Worm (Caenorhabditis elegans) whole organism, young adult: ENCODE results near the gene Y48E1B.8.

ENCODE experiments used
- B0035.1 ChIP-seq: sonication (generic microtip); optimal IDR thresholded peaks from 2 replicates; lab custom pipeline; 2016; ENCODE audit warnings: missing genetic modification characterization, mild to moderate bottlenecking, missing compliant biosample characterization, missing genotype, missing genetic modification reagents
- D2030.7 ChIP-seq: fragments of 200-800 bp; sonication (Bioruptor generic); IDR thresholded peaks from 2 replicates; pipeline ENCODE4 v1.3.6; 2022; ENCODE audit warnings: missing genetic modification reagents, missing genetic modification characterization, missing compliant biosample characterization
- F10E7.11 ChIP-seq: sonication (generic microtip); optimal IDR thresholded peaks from 2 replicates; lab custom pipeline; 2017; ENCODE audit warnings: mild to moderate bottlenecking, missing genetic modification characterization, moderate library complexity, missing compliant biosample characterization
- F33H1.4 ChIP-seq: fragments of 200-800 bp; sonication (Bioruptor generic); IDR thresholded peaks from 2 replicates; pipeline ENCODE4 v1.3.6; 2022; ENCODE audit warnings: missing genetic modification reagents, missing genetic modification characterization, missing compliant biosample characterization
- F37B4.10 ChIP-seq: fragments of 200-800 bp; sonication (Bioruptor generic); IDR thresholded peaks from 2 replicates; pipeline ENCODE4 v1.3.6; 2022; ENCODE audit warnings: missing genetic modification characterization, missing compliant biosample characterization
- F49E8.2 ChIP-seq: sonication (generic microtip); optimal IDR thresholded peaks from 3 replicates; lab custom pipeline; 2017; ENCODE audit warnings: missing genetic modification characterization, mild to moderate bottlenecking, missing compliant biosample characterization, antibody characterized with exemption, moderate library complexity; ENCODE audit not compliant: insufficient read depth
- F52B5.7 ChIP-seq: sonication (generic microtip); optimal IDR thresholded peaks from 2 replicates; lab custom pipeline; 2016; ENCODE audit warnings: mild to moderate bottlenecking, missing genetic modification characterization, missing compliant biosample characterization
- Y53G8AR.9 ChIP-seq: fragments of 200-800 bp; sonication (Bioruptor generic); conservative IDR thresholded peaks from 2 replicates; pipeline ENCODE4 v1.3.6; 2022; ENCODE audit warnings: missing genetic modification reagents, missing genetic modification characterization, missing compliant biosample characterization
- Y67H2A.10 ChIP-seq: fragments of 200-800 bp; sonication (Bioruptor generic); conservative IDR thresholded peaks from 2 replicates; pipeline ENCODE4 v1.3.6; 2022; ENCODE audit warnings: missing genetic modification reagents, missing genetic modification characterization, missing compliant biosample characterization
- Y95B8A.8 ChIP-seq: fragments of 200-800 bp; sonication (Bioruptor generic); IDR thresholded peaks from 2 replicates; pipeline ENCODE4 v1.3.6; 2022; ENCODE audit warnings: missing genetic modification reagents, missing genetic modification characterization, missing compliant biosample characterization
- ZK185.1 ChIP-seq: sonication (generic microtip); optimal IDR thresholded peaks from 2 replicates; lab custom pipeline; 2016; ENCODE audit warnings: mild to moderate bottlenecking, missing genetic modification characterization, missing compliant biosample characterization; ENCODE audit not compliant: poor library complexity, severe bottlenecking
- ama-1 ChIP-seq, 3 experiments: fragments of 150-350 bp in 1 of 3; sonication (generic microtip) in 2 of 3; optimal IDR thresholded peaks; 2 replicates each; lab custom pipeline; 2014 to 2018; ENCODE audit warnings: missing biosample characterization in 2 of 3, missing genetic modification characterization in 2 of 3, missing genetic modification reagents in 2 of 3
- atf-7 ChIP-seq: sonication (generic microtip); optimal IDR thresholded peaks from 2 replicates; lab custom pipeline; 2017; ENCODE audit warnings: mild to moderate bottlenecking, missing genetic modification characterization, missing compliant biosample characterization
- attf-3 ChIP-seq: fragments of 200-800 bp; sonication (Bioruptor generic); conservative IDR thresholded peaks from 2 replicates; pipeline ENCODE4 v1.3.6; 2022; ENCODE audit warnings: missing genetic modification reagents, missing genetic modification characterization, missing compliant biosample characterization
- attf-5 ChIP-seq: fragments of 200-800 bp; sonication (Bioruptor generic); optimal IDR thresholded peaks from 2 replicates; lab custom pipeline; 2018; ENCODE audit warnings: mild to moderate bottlenecking, missing genetic modification characterization, missing compliant biosample characterization
- attf-6 ChIP-seq: fragments of 200-800 bp; sonication (Bioruptor generic); IDR thresholded peaks from 2 replicates; pipeline ENCODE4 v1.3.6; 2022; ENCODE audit warnings: missing genetic modification reagents, missing genetic modification characterization, missing compliant biosample characterization
- ccch-3 ChIP-seq: fragments of 200-800 bp; sonication (Bioruptor generic); optimal IDR thresholded peaks from 2 replicates; lab custom pipeline; 2018; ENCODE audit warnings: mild to moderate bottlenecking, missing genetic modification characterization, missing compliant biosample characterization
- ceh-58 ChIP-seq: fragments of 200-800 bp; sonication (Bioruptor generic); IDR thresholded peaks from 2 replicates; pipeline ENCODE4 v1.3.6; 2022; ENCODE audit warnings: missing genetic modification characterization, missing compliant biosample characterization
- ceh-79 ChIP-seq: sonication (generic microtip); optimal IDR thresholded peaks from 2 replicates; lab custom pipeline; 2017; ENCODE audit warnings: mild to moderate bottlenecking, missing genetic modification characterization, missing compliant biosample characterization
- ceh-91 ChIP-seq: fragments of 200-800 bp; sonication (Bioruptor generic); IDR thresholded peaks from 2 replicates; pipeline ENCODE4 v1.3.6; 2022; ENCODE audit warnings: missing genetic modification reagents, missing genetic modification characterization, missing compliant biosample characterization
- dpff-1 ChIP-seq: sonication (generic microtip); optimal IDR thresholded peaks from 2 replicates; lab custom pipeline; 2017; ENCODE audit warnings: mild to moderate bottlenecking, missing genetic modification characterization, missing compliant biosample characterization
- efl-1 ChIP-seq: fragments of 150-350 bp; optimal IDR thresholded peaks from 2 replicates; lab custom pipeline; 2014; ENCODE audit warnings: missing biosample characterization, missing genetic modification reagents, missing genetic modification characterization
- egl-18 ChIP-seq: fragments of 200-800 bp; sonication (Bioruptor generic); IDR thresholded peaks from 2 replicates; pipeline ENCODE4 v1.3.6; 2022; ENCODE audit warnings: missing genetic modification reagents, missing genetic modification characterization, missing compliant biosample characterization
- egl-44 ChIP-seq: fragments of 200-800 bp; sonication (Bioruptor generic); IDR thresholded peaks from 2 replicates; pipeline ENCODE4 v1.3.6; 2022; ENCODE audit warnings: missing genetic modification reagents, missing genetic modification characterization, missing compliant biosample characterization
- egrh-3 ChIP-seq: fragments of 200-800 bp; sonication (Bioruptor generic); IDR thresholded peaks from 2 replicates; pipeline ENCODE4 v1.3.6; 2022; ENCODE audit warnings: missing genetic modification reagents, missing genetic modification characterization, missing compliant biosample characterization
- ekl-4 ChIP-seq: fragments of 200-800 bp; sonication (Bioruptor generic); IDR thresholded peaks from 2 replicates; pipeline ENCODE4 v1.3.6; 2022; ENCODE audit warnings: missing genetic modification reagents, missing genetic modification characterization, missing compliant biosample characterization
- him-1 ChIP-seq: sonication (generic microtip); optimal IDR thresholded peaks from 2 replicates; lab custom pipeline; 2016; ENCODE audit warnings: missing genotype, missing genetic modification reagents, missing genetic modification characterization, missing compliant biosample characterization
- hlh-12 ChIP-seq: sonication (generic microtip); optimal IDR thresholded peaks from 2 replicates; lab custom pipeline; 2016; ENCODE audit warnings: missing genetic modification characterization, missing compliant biosample characterization
- hmg-1.2 ChIP-seq: fragments of 200-800 bp; sonication (Bioruptor generic); IDR thresholded peaks from 2 replicates; pipeline ENCODE4 v1.3.6; 2022; ENCODE audit warnings: missing genetic modification reagents, missing genetic modification characterization, missing compliant biosample characterization
- let-526 ChIP-seq: fragments of 200-800 bp; sonication (Bioruptor generic); IDR thresholded peaks from 2 replicates; pipeline ENCODE4 v1.3.6; 2022; ENCODE audit warnings: missing genetic modification reagents, missing genetic modification characterization, missing compliant biosample characterization
- lin-35 ChIP-seq, 3 experiments: fragments of 150-350 bp in 2 of 3; sonication (generic microtip) in 1 of 3; optimal IDR thresholded peaks; 2 replicates each; lab custom pipeline; 2014 to 2018; ENCODE audit warnings: missing biosample characterization in 3 of 3, missing genetic modification characterization in 3 of 3, missing genetic modification reagents in 3 of 3
- madf-10 ChIP-seq: sonication (generic microtip); optimal IDR thresholded peaks from 2 replicates; lab custom pipeline; 2016; ENCODE audit warnings: mild to moderate bottlenecking, missing genetic modification characterization, missing compliant biosample characterization
- mel-28 ChIP-seq: sonication (generic microtip); optimal IDR thresholded peaks from 2 replicates; lab custom pipeline; 2016; ENCODE audit warnings: borderline replicate concordance, mild to moderate bottlenecking, missing genetic modification characterization, missing compliant biosample characterization
- mxl-1 ChIP-seq: sonication (generic microtip); optimal IDR thresholded peaks from 2 replicates; lab custom pipeline; 2016; ENCODE audit warnings: missing genetic modification characterization, missing compliant biosample characterization
- nfya-2 ChIP-seq: fragments of 200-800 bp; sonication (Bioruptor generic); IDR thresholded peaks from 2 replicates; pipeline ENCODE4 v1.3.6; 2022; ENCODE audit warnings: missing genetic modification reagents, missing genetic modification characterization, missing compliant biosample characterization
- nhr-80 ChIP-seq: sonication (generic microtip); optimal IDR thresholded peaks from 2 replicates; lab custom pipeline; 2016; ENCODE audit warnings: missing genetic modification characterization, missing compliant biosample characterization
- rcor-1 ChIP-seq: fragments of 200-800 bp; sonication (Bioruptor generic); IDR thresholded peaks from 2 replicates; pipeline ENCODE4 v1.3.6; 2022; ENCODE audit warnings: missing genetic modification reagents, missing genetic modification characterization, missing compliant biosample characterization
- repo-1 ChIP-seq: sonication (generic microtip); optimal IDR thresholded peaks from 2 replicates; lab custom pipeline; 2017; ENCODE audit warnings: mild to moderate bottlenecking, missing genetic modification characterization, missing compliant biosample characterization
- sea-2 ChIP-seq: fragments of 200-800 bp; sonication (Bioruptor generic); IDR thresholded peaks from 2 replicates; pipeline ENCODE4 v1.3.6; 2022; ENCODE audit warnings: missing genetic modification characterization, missing compliant biosample characterization
- snpc-1.1 ChIP-seq: sonication (generic microtip); optimal IDR thresholded peaks from 2 replicates; lab custom pipeline; 2017; ENCODE audit warnings: missing genetic modification characterization, mild to moderate bottlenecking, missing compliant biosample characterization, antibody characterized with exemption, moderate library complexity, missing genotype, missing genetic modification reagents; ENCODE audit not compliant: insufficient read depth
- snpc-1.3 ChIP-seq: sonication (generic microtip); optimal IDR thresholded peaks from 2 replicates; lab custom pipeline; 2017; ENCODE audit warnings: missing genetic modification characterization, mild to moderate bottlenecking, missing compliant biosample characterization, antibody characterized with exemption, moderate library complexity, missing genotype, missing genetic modification reagents; ENCODE audit not compliant: insufficient read depth
- snpc-3.4 ChIP-seq: sonication (generic microtip); optimal IDR thresholded peaks from 2 replicates; lab custom pipeline; 2017; ENCODE audit warnings: missing genetic modification characterization, mild to moderate bottlenecking, missing compliant biosample characterization, antibody characterized with exemption, moderate library complexity, missing genotype, missing genetic modification reagents
- snpc-4 ChIP-seq, 5 experiments: fragments of 150-350 bp in 1 of 5; sonication (generic microtip) in 4 of 5; optimal IDR thresholded peaks; 2 replicates each; lab custom pipeline; 2014 to 2018; ENCODE audit warnings: missing genetic modification characterization in 5 of 5, missing biosample characterization in 3 of 5, antibody characterized with exemption in 2 of 5, mild to moderate bottlenecking in 2 of 5, missing compliant biosample characterization in 2 of 5, missing genotype in 2 of 5, moderate library complexity in 2 of 5, missing genetic modification reagents in 1 of 5
- somi-1 ChIP-seq: fragments of 200-800 bp; sonication (Bioruptor generic); optimal IDR thresholded peaks from 2 replicates; lab custom pipeline; 2018; ENCODE audit warnings: mild to moderate bottlenecking, missing genetic modification characterization, missing compliant biosample characterization
- sptf-2 ChIP-seq: fragments of 200-800 bp; sonication (Bioruptor generic); optimal IDR thresholded peaks from 2 replicates; lab custom pipeline; 2018; ENCODE audit warnings: mild to moderate bottlenecking, missing genetic modification characterization, missing compliant biosample characterization
- ztf-18 ChIP-seq: sonication (generic microtip); optimal IDR thresholded peaks from 2 replicates; lab custom pipeline; 2016; ENCODE audit warnings: missing genotype, mild to moderate bottlenecking, missing genetic modification characterization, missing compliant biosample characterization
- ztf-28 ChIP-seq: fragments of 200-800 bp; sonication (Bioruptor generic); IDR thresholded peaks from 2 replicates; pipeline ENCODE4 v1.3.6; 2022; ENCODE audit warnings: missing genetic modification reagents, missing genetic modification characterization, missing compliant biosample characterization

Y48E1B.8 gene

ce11 chrII:13596505-13596977, 11.0 kb downstream of the Y48E1B.8 start, which contains the start of the genes fbxc-23 and csc-1 (continued):
- TF ChIP-seq F37B4.10 (GFP tag; lab: Robert Waterston, UW) (no peak), hmg-1.2 (peak; percentile 49; the same call in 1 of the 2 replicates), attf-5 (GFP tag; lab: Kevin White, UChicago) (no peak), sptf-2 (GFP tag; lab: Kevin White, UChicago) (no peak), ccch-3 (GFP tag; lab: Kevin White, UChicago) (no peak), sea-2 (GFP tag; lab: Robert Waterston, UW) (no peak), nfya-2 (GFP tag; lab: Robert Waterston, UW) (no peak), atf-7 (tag; lab: Kevin White, UChicago) (no peak), ztf-18 (tag; lab: Kevin White, UChicago) (no peak), attf-3 (no peak), F49E8.2 (tag; lab: Kevin White, UChicago) (peak; percentile 62), F52B5.7 (tag; lab: Kevin White, UChicago) (no peak), let-526 (GFP tag; lab: Robert Waterston, UW) (no peak), lin-35 (GFP tag; optimal IDR thresholded peaks at IDR 0.05; lab: Kevin White, UChicago) (peak in 2 of 3 experiments; percentile 77 to 78), ceh-91 (GFP tag; lab: Robert Waterston, UW) (peak; percentile 91), snpc-1.3 (tag; lab: Kevin White, UChicago) (peak; percentile 47), madf-10 (tag; lab: Kevin White, UChicago) (no peak), snpc-1.1 (tag; lab: Kevin White, UChicago) (peak; percentile 65), Y67H2A.10 (no peak), ZK185.1 (tag; lab: Kevin White, UChicago) (no peak), F10E7.11 (tag; lab: Kevin White, UChicago) (no peak), ceh-58 (GFP tag; lab: Robert Waterston, UW) (no peak), ztf-28 (GFP tag; lab: Robert Waterston, UW) (no peak), F33H1.4 (peak; percentile 74), ekl-4 (GFP tag; lab: Robert Waterston, UW) (no peak), ceh-79 (no peak), repo-1 (tag; lab: Kevin White, UChicago) (no peak), dpff-1 (tag; lab: Kevin White, UChicago) (no peak), D2030.7 (GFP tag; lab: Robert Waterston, UW) (peak; percentile 82), ama-1 (optimal IDR thresholded peaks at IDR 0.05; lab: Kevin White, UChicago) (no peak), ama-1 (GFP tag; optimal IDR thresholded peaks at IDR 0.05; lab: Kevin White, UChicago) (no peak), B0035.1 (tag; lab: Kevin White, UChicago) (no peak), snpc-4 (GFP tag; optimal IDR thresholded peaks at IDR 0.05; lab: Kevin White, UChicago) (no peak), snpc-4 (tag; optimal IDR thresholded peaks at IDR 0.05; lab: Kevin White, UChicago) (peak in 3 of 4 experiments; percentile 15 to 76 (median 53)), him-1 (tag; lab: Kevin White, UChicago) (no peak), attf-6 (GFP tag; lab: Robert Waterston, UW) (no peak), Y95B8A.8 (GFP tag; lab: Robert Waterston, UW) (peak; percentile 44; the same call in 1 of the 2 replicates), somi-1 (GFP tag; lab: Kevin White, UChicago) (no peak), rcor-1 (GFP tag; lab: Robert Waterston, UW) (peak; percentile 61; the same call in 1 of the 2 replicates), mxl-1 (tag; lab: Kevin White, UChicago) (no peak), hlh-12 (tag; lab: Kevin White, UChicago) (no peak), egl-18 (GFP tag; lab: Robert Waterston, UW) (no peak), egrh-3 (GFP tag; lab: Robert Waterston, UW) (no peak), Y53G8AR.9 (GFP tag; lab: Robert Waterston, UW) (no peak), efl-1 (GFP tag; lab: Kevin White, UChicago) (peak; percentile 96), snpc-3.4 (peak; percentile 75), nhr-80 (tag; lab: Kevin White, UChicago) (no peak), egl-44 (no peak), mel-28 (tag; lab: Kevin White, UChicago) (no peak)
